Fruit fly (Drosophila melanogaster): ENCODE measurements around the gene Nsf2.
A peak's percentile ranks its signal among the peaks of the same experiment; 100 is the strongest.

Gene Nsf2

dm6 chr3R:13880872-13881271, 43.1 kb upstream of the Nsf2 start:
- TF ChIP-seq Hr78 (GFP tag; optimal IDR thresholded peaks at IDR 0.05) (no peak), br (GFP tag; optimal IDR thresholded peaks at IDR 0.05) (no peak), Abd-B (GFP tag; optimal IDR thresholded peaks at IDR 0.05) (no peak), Jra (GFP tag; optimal IDR thresholded peaks at IDR 0.05) (no peak), HLH106 (tag; optimal IDR thresholded peaks at IDR 0.05) (no peak), Vsx2 (GFP tag; optimal IDR thresholded peaks at IDR 0.05; ENCODE audit: partially characterized antibody) (no peak), Mio (GFP tag; optimal IDR thresholded peaks at IDR 0.05) (no peak), Hr83 (GFP tag; optimal IDR thresholded peaks at IDR 0.05; ENCODE audit: poor library complexity, severe bottlenecking) (no peak), N (GFP tag; optimal IDR thresholded peaks at IDR 0.05) (no peak), CG9705 (GFP tag; optimal IDR thresholded peaks at IDR 0.05) (no peak), Sp1 (GFP tag; optimal IDR thresholded peaks at IDR 0.05) (no peak), brk (GFP tag; optimal IDR thresholded peaks at IDR 0.05) (no peak), dl (GFP tag; optimal IDR thresholded peaks at IDR 0.05; ENCODE audit: insufficient read depth in 1 of 2, partially characterized antibody in 2 of 2) (no peak), jim (GFP tag; optimal IDR thresholded peaks at IDR 0.05) (no peak)

- TF ChIP-seq dsf (GFP tag; optimal IDR thresholded peaks at IDR 0.05; ENCODE audit: borderline replicate concordance) (no peak), Dfd (GFP tag; optimal IDR thresholded peaks at IDR 0.05) (no peak), sv (GFP tag; optimal IDR thresholded peaks at IDR 0.05) (no peak), dmrt93B (GFP tag; optimal IDR thresholded peaks at IDR 0.05) (no peak)
Observed at dm6 chr3R:13879349-13879748, 41.6 kb upstream of the Nsf2 start.

dm6 chr3R:13877125-13877524, 39.3 kb upstream of the Nsf2 start:
- TF ChIP-seq psq (GFP tag; optimal IDR thresholded peaks at IDR 0.05) (no peak), rgr (GFP tag; optimal IDR thresholded peaks at IDR 0.05) (no peak), Myc (optimal IDR thresholded peaks at IDR 0.05) (no peak), Dif (GFP tag; optimal IDR thresholded peaks at IDR 0.05; ENCODE audit: partially characterized antibody) (peak; percentile 66), woc (GFP tag; optimal IDR thresholded peaks at IDR 0.05) (no peak), h (GFP tag; optimal IDR thresholded peaks at IDR 0.05) (no peak), Vsx2 (GFP tag; optimal IDR thresholded peaks at IDR 0.05; ENCODE audit: partially characterized antibody) (peak; percentile 88), HLH106 (tag; optimal IDR thresholded peaks at IDR 0.05) (no peak), Mio (GFP tag; optimal IDR thresholded peaks at IDR 0.05) (no peak), dl (GFP tag; optimal IDR thresholded peaks at IDR 0.05; ENCODE audit: insufficient read depth in 1 of 2, partially characterized antibody in 2 of 2) (peak; percentile 41 to 64), Hr83 (GFP tag; optimal IDR thresholded peaks at IDR 0.05; ENCODE audit: poor library complexity, severe bottlenecking) (peak; percentile 21), brk (GFP tag; optimal IDR thresholded peaks at IDR 0.05) (no peak)

- TF ChIP-seq HLH106 (tag; optimal IDR thresholded peaks at IDR 0.05), result peak; percentile 59
- peak; percentile 62 for TF ChIP-seq Sp1 (GFP tag; optimal IDR thresholded peaks at IDR 0.05)
- peak; percentile 12 for TF ChIP-seq rgr (GFP tag; optimal IDR thresholded peaks at IDR 0.05)
- TF ChIP-seq psq (GFP tag; optimal IDR thresholded peaks at IDR 0.05), result peak; percentile 29
- peak; percentile 6 for TF ChIP-seq dmrt93B (GFP tag; optimal IDR thresholded peaks at IDR 0.05)
- TF ChIP-seq OdsH (GFP tag; optimal IDR thresholded peaks at IDR 0.05), result peak; percentile 46
- peak in 1 of 2 experiments; percentile 41 for TF ChIP-seq foxo (GFP tag; optimal IDR thresholded peaks at IDR 0.05)
- TF ChIP-seq fru (GFP tag; optimal IDR thresholded peaks at IDR 0.05), result peak; percentile 25
- TF ChIP-seq Dif (GFP tag; optimal IDR thresholded peaks at IDR 0.05; ENCODE audit: partially characterized antibody), result no peak
- TF ChIP-seq brk (GFP tag; optimal IDR thresholded peaks at IDR 0.05), result no peak
Observed at dm6 chr3R:13875438-13875861, 37.7 kb upstream of the Nsf2 start.

dm6 chr3R:13874866-13875417, 37.2 kb upstream of the Nsf2 start, which contains the start of gene E5:
TSS of gene E5 (minus strand) at chr3R:13874916.
- no peak for TF ChIP-seq Hnf4 (GFP tag; optimal IDR thresholded peaks at IDR 0.05)
- TF ChIP-seq br (GFP tag; optimal IDR thresholded peaks at IDR 0.05), result no peak
- TF ChIP-seq Vsx2 (GFP tag; optimal IDR thresholded peaks at IDR 0.05; ENCODE audit: partially characterized antibody), result peak; percentile 91
- TF ChIP-seq Mio (GFP tag; optimal IDR thresholded peaks at IDR 0.05), result no peak
- TF ChIP-seq OdsH (GFP tag; optimal IDR thresholded peaks at IDR 0.05), result no peak
- TF ChIP-seq tai (GFP tag; optimal IDR thresholded peaks at IDR 0.05), result no peak
- no peak for TF ChIP-seq dmrt93B (GFP tag; optimal IDR thresholded peaks at IDR 0.05)
- no peak for TF ChIP-seq Sp1 (GFP tag; optimal IDR thresholded peaks at IDR 0.05)
- no peak for TF ChIP-seq psq (GFP tag; optimal IDR thresholded peaks at IDR 0.05)
- TF ChIP-seq Dfd (GFP tag; optimal IDR thresholded peaks at IDR 0.05), result no peak
- no peak for TF ChIP-seq foxo (GFP tag; optimal IDR thresholded peaks at IDR 0.05)
- no peak for TF ChIP-seq Hr83 (GFP tag; optimal IDR thresholded peaks at IDR 0.05; ENCODE audit: poor library complexity, severe bottlenecking)
- TF ChIP-seq Hr78 (GFP tag; optimal IDR thresholded peaks at IDR 0.05), result no peak
- peak; percentile 75 to 85 for TF ChIP-seq dl (GFP tag; optimal IDR thresholded peaks at IDR 0.05; ENCODE audit: insufficient read depth in 1 of 2, partially characterized antibody in 2 of 2)
- no peak for TF ChIP-seq jim (GFP tag; optimal IDR thresholded peaks at IDR 0.05)
- TF ChIP-seq CrebA (GFP tag; optimal IDR thresholded peaks at IDR 0.05; ENCODE audit: borderline replicate concordance), result no peak
- TF ChIP-seq dsf (GFP tag; optimal IDR thresholded peaks at IDR 0.05; ENCODE audit: borderline replicate concordance), result no peak
- no peak for TF ChIP-seq N (GFP tag; optimal IDR thresholded peaks at IDR 0.05)
- no peak for TF ChIP-seq usp (GFP tag; optimal IDR thresholded peaks at IDR 0.05)
- peak; percentile 74 for TF ChIP-seq Dif (GFP tag; optimal IDR thresholded peaks at IDR 0.05; ENCODE audit: partially characterized antibody)
- no peak for TF ChIP-seq fru (GFP tag; optimal IDR thresholded peaks at IDR 0.05)

Measured in whole organism, wandering third instar larva.